Worm (Caenorhabditis elegans): Measurements from ENCODE around the gene dgk-1.

dgk-1 gene

ce11 chrX:949466-949865, 41.8 kb downstream of the dgk-1 start (continued):
- TF ChIP-seq tag-97 (GFP tag; IDR thresholded peaks at IDR 0.05): no peak
- TF ChIP-seq ztf-7 (tag; optimal IDR thresholded peaks at IDR 0.05): peak; percentile 82
- peak; percentile 77 for TF ChIP-seq madf-9 (GFP tag; conservative IDR thresholded peaks at IDR 0.05)
- TF ChIP-seq vab-7 (GFP tag; IDR thresholded peaks at IDR 0.05): peak; percentile 72
- TF ChIP-seq ceh-44 (GFP tag; IDR thresholded peaks at IDR 0.05): 0 out of 2 replicates have a peak, but pooled peaks have one; percentile 9
- peak; percentile 94 for TF ChIP-seq nhr-11 (tag; optimal IDR thresholded peaks at IDR 0.05)
- peak; percentile 51; the same call in 1 of the 2 replicates for TF ChIP-seq dmd-6 (GFP tag; IDR thresholded peaks at IDR 0.05)
- TF ChIP-seq nhr-102 (tag; optimal IDR thresholded peaks at IDR 0.05): peak; percentile 69
- TF ChIP-seq ztf-11 (tag; optimal IDR thresholded peaks at IDR 0.05): no peak
- no peak for TF ChIP-seq F44E2.7 (GFP tag; IDR thresholded peaks at IDR 0.05)
- peak; percentile 53 for TF ChIP-seq nhr-25 (tag; optimal IDR thresholded peaks at IDR 0.05; ENCODE audit: borderline replicate concordance, insufficient read depth)
- no peak for TF ChIP-seq gei-8 (GFP tag; optimal IDR thresholded peaks at IDR 0.05)
- TF ChIP-seq mes-2 (tag; optimal IDR thresholded peaks at IDR 0.05; ENCODE audit: poor library complexity, severe bottlenecking): peak; percentile 73
- peak; percentile 74 for TF ChIP-seq nhr-77 (tag; optimal IDR thresholded peaks at IDR 0.05)
- peak; percentile 5 to 89 for TF ChIP-seq mdl-1 (tag; optimal IDR thresholded peaks at IDR 0.05)
- no peak for TF ChIP-seq dmd-9 (GFP tag; IDR thresholded peaks at IDR 0.05)
- no peak for TF ChIP-seq Y105C5A.15 (GFP tag; IDR thresholded peaks at IDR 0.05)
- peak; percentile 90 for TF ChIP-seq F37D6.2 (tag; optimal IDR thresholded peaks at IDR 0.05)
- TF ChIP-seq saeg-2 (GFP tag; IDR thresholded peaks at IDR 0.05): peak; percentile 82; the same call in 1 of the 2 replicates
- no peak for TF ChIP-seq nhr-6 (tag; optimal IDR thresholded peaks at IDR 0.05)
- TF ChIP-seq lin-39 (tag; optimal IDR thresholded peaks at IDR 0.05): no peak
- no peak for TF ChIP-seq Y5F2A.4 (GFP tag; optimal IDR thresholded peaks at IDR 0.05)
- TF ChIP-seq lin-1 (GFP tag; IDR thresholded peaks at IDR 0.05): no peak
- peak; percentile 91 for TF ChIP-seq nhr-48 (tag; optimal IDR thresholded peaks at IDR 0.05)
- no peak for TF ChIP-seq F26F4.8 (GFP tag; conservative IDR thresholded peaks at IDR 0.05)
- no peak for TF ChIP-seq aly-2 (tag; optimal IDR thresholded peaks at IDR 0.05)
- TF ChIP-seq ama-1 (optimal IDR thresholded peaks at IDR 0.05): no peak
- no peak for TF ChIP-seq Y75B8A.6 (GFP tag; IDR thresholded peaks at IDR 0.05)
- TF ChIP-seq lir-3 (tag; optimal IDR thresholded peaks at IDR 0.05): no peak
- peak; percentile 11 for TF ChIP-seq snpc-4 (tag; optimal IDR thresholded peaks at IDR 0.05)
- peak; percentile 59 for TF ChIP-seq lin-38 (GFP tag; IDR thresholded peaks at IDR 0.05)
- no peak for TF ChIP-seq zip-11 (GFP tag; IDR thresholded peaks at IDR 0.05)
- TF ChIP-seq nhr-10 (tag; optimal IDR thresholded peaks at IDR 0.05): no peak
- peak; percentile 32; the same call in 1 of the 2 replicates for TF ChIP-seq mdt-29 (GFP tag; IDR thresholded peaks at IDR 0.05)
- peak; percentile 68 for TF ChIP-seq zag-1 (tag; optimal IDR thresholded peaks at IDR 0.05)
- no peak for TF ChIP-seq nhr-42 (GFP tag; IDR thresholded peaks at IDR 0.05)
- no peak for TF ChIP-seq R02D3.7 (tag; optimal IDR thresholded peaks at IDR 0.05)
- peak; percentile 82 for TF ChIP-seq ceh-20 (GFP tag; IDR thresholded peaks at IDR 0.05)
- TF ChIP-seq D1046.2 (GFP tag; IDR thresholded peaks at IDR 0.05): no peak
- TF ChIP-seq T20F7.1 (GFP tag; optimal IDR thresholded peaks at IDR 0.05): peak; percentile 80
- peak; percentile 83 for TF ChIP-seq T26A8.4 (GFP tag; IDR thresholded peaks at IDR 0.05)
- TF ChIP-seq zfp-3 (GFP tag; conservative IDR thresholded peaks at IDR 0.05): peak; percentile 31; the same call in 1 of the 2 replicates
- TF ChIP-seq pha-4 (GFP tag; IDR thresholded peaks at IDR 0.05): peak; percentile 37; the same call in 1 of the 2 replicates
- no peak for TF ChIP-seq pha-4 (tag; optimal IDR thresholded peaks at IDR 0.05)
- TF ChIP-seq hlh-11 (tag; optimal IDR thresholded peaks at IDR 0.05): peak; percentile 87
- peak; percentile 68 for TF ChIP-seq arid-1 (GFP tag; conservative IDR thresholded peaks at IDR 0.05)
- no peak for TF ChIP-seq pqm-1 (tag; optimal IDR thresholded peaks at IDR 0.05)
- no peak for TF ChIP-seq ceh-82 (tag; optimal IDR thresholded peaks at IDR 0.05)
- 0 out of 2 replicates have a peak, but pooled peaks have one; percentile 46 for TF ChIP-seq lim-7 (GFP tag; IDR thresholded peaks at IDR 0.05)
- no peak for TF ChIP-seq ceh-28 (tag; optimal IDR thresholded peaks at IDR 0.05)
- peak; percentile 75 for TF ChIP-seq nhr-28 (tag; optimal IDR thresholded peaks at IDR 0.05)
- TF ChIP-seq hif-1 (tag; optimal IDR thresholded peaks at IDR 0.05): peak in 1 of 2 experiments; percentile 74

Measured in whole organism, L4 larva.